Fruit fly (Drosophila melanogaster) whole organism, embryonic: ENCODE data around the gene CG32237.

Source experiments
- CG14441 ChIP-seq: fragments of 200-800 bp; sonication (Bioruptor generic); IDR thresholded peaks from 2 replicates; pipeline ENCODE4 v1.3.6; 2022; ENCODE audit warnings: missing biosample characterization, missing genetic modification characterization
- hkb ChIP-seq, 2 experiments: fragments of 200-800 bp in 1 of 2; fragments of >200 bp in 1 of 2; sonication (Bioruptor generic) in 1 of 2; IDR thresholded peaks in 1 of 2; optimal IDR thresholded peaks in 1 of 2; 2 replicates each; pipeline versions ENCODE4 v1.3.6 to Lab custom; 2017 to 2022; ENCODE audit warnings: missing biosample characterization in 1 of 2, missing genetic modification characterization in 1 of 2

DNA sequence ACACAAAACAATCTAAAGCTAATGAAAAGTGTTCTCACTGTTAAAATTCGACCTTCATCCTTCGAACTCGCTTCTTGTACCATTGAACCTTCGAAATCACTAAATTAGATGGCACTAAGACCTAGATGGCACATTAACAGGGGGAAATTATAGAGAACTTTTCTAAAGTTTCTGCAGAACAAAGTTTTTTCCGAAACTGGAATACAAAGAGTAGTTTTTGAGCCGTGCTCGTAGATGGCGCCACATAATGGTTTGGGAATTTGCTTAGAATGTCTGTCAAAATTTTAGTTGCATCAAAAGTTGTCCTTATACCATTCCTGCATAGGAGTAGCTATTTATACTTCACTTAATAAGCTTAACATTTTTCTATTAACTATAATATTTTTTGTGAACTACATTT, 46.5 kb downstream of the CG32237 start:
- TF ChIP-seq CG14441 (GFP tag; lab: Robert Waterston, UW): no peak
- TF ChIP-seq hkb (optimal IDR thresholded peaks at IDR 0.05; lab: Kevin White, UChicago): no peak
- no peak for TF ChIP-seq hkb (GFP tag; IDR thresholded peaks at IDR 0.05; lab: Robert Waterston, UW)
